Fruit fly (Drosophila melanogaster): Measurements from ENCODE around the gene veli.

The veli gene

DNA sequence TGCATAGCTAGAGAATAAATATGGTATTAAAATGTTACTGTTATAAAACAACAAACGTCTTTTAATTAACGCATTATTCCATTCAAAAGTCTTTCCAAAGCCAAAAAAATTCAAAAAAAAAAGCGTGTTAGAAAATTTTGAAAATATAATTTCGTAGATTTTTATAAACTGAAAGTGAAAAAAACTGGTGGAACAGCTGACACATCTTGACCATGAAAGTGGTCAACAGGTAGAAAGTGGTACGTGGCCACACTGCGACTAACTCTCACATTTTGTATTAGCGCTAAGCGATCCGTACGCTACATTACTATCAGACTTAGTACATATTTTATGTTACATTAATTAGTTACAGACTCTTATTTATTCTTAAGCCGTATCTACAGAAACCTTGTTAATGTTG lies 5.5 kb upstream of the veli start, which contains the start of gene CG11836:
Gene CG11836, plus strand, starts transcription at position 256 of the 400 bp plus-strand sequence.
- TF ChIP-seq Blimp-1 (GFP tag; optimal IDR thresholded peaks at IDR 0.05) (peak; percentile 46), salr (GFP tag; optimal IDR thresholded peaks at IDR 0.05) (no peak), CG16779 (tag; optimal IDR thresholded peaks at IDR 0.05) (no peak), CG4318 (GFP tag; optimal IDR thresholded peaks at IDR 0.05) (no peak), Hr39 (GFP tag; optimal IDR thresholded peaks at IDR 0.05) (no peak), Lpt (GFP tag; optimal IDR thresholded peaks at IDR 0.05) (no peak)

DNA sequence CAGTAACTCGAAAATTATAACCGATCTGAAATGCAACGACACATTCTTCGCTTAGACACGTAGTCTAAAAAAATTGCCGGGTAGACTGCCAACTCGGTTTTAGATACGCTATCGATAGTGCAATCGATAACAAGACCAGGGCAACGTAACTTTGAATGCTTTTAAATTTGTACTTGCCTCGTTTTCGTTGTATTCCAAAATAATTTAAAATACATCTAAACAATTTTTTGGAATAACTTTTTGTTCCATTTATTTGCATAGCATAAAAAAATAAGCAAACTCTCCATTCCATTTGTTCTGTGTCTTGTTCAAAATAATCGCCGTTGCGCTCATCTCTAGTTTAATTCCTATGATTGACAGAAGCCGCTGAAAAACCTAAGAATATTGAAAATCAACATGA lies 4.2 kb upstream of the veli start, which contains the start of the genes Stt3B and CG11839:
Gene Stt3B, minus strand, starts transcription at position 69 of the 400 bp plus-strand sequence.
Gene CG11839, plus strand, starts transcription at position 359 of the 400 bp plus-strand sequence.
- TF ChIP-seq CG3032 (tag; optimal IDR thresholded peaks at IDR 0.05): peak; percentile 67
- TF ChIP-seq topi (GFP tag; optimal IDR thresholded peaks at IDR 0.05): no peak
- TF ChIP-seq svp (GFP tag): no peak
- peak; percentile 85 for TF ChIP-seq CG31627 (GFP tag; optimal IDR thresholded peaks at IDR 0.05)
- TF ChIP-seq lz (GFP tag; optimal IDR thresholded peaks at IDR 0.05): peak; percentile 81
- TF ChIP-seq acj6 (GFP tag; optimal IDR thresholded peaks at IDR 0.05): no peak
- TF ChIP-seq CG8319 (GFP tag; optimal IDR thresholded peaks at IDR 0.05): no peak
- peak; percentile 42 for TF ChIP-seq Sox15 (GFP tag; optimal IDR thresholded peaks at IDR 0.05)
- peak; percentile 48; the same call in 1 of the 2 replicates for TF ChIP-seq CG15336 (GFP tag; IDR thresholded peaks at IDR 0.05)
- TF ChIP-seq CG8632 (GFP tag; optimal IDR thresholded peaks at IDR 0.05): peak; percentile 43
- peak; percentile 32 for TF ChIP-seq CG11902 (GFP tag; optimal IDR thresholded peaks at IDR 0.05)
- TF ChIP-seq Ets21C (GFP tag; optimal IDR thresholded peaks at IDR 0.05): no peak
- TF ChIP-seq Hr38 (GFP tag; optimal IDR thresholded peaks at IDR 0.05): peak; percentile 10
- TF ChIP-seq CG1621 (tag; optimal IDR thresholded peaks at IDR 0.05): peak; percentile 73
- peak; percentile 72 for TF ChIP-seq CG10631 (GFP tag; optimal IDR thresholded peaks at IDR 0.05)
- TF ChIP-seq vri (GFP tag; optimal IDR thresholded peaks at IDR 0.05): no peak
- peak; percentile 79 for TF ChIP-seq cyc (GFP tag; optimal IDR thresholded peaks at IDR 0.05)
- TF ChIP-seq CG9139 (GFP tag; optimal IDR thresholded peaks at IDR 0.05): no peak
- peak; percentile 77 for TF ChIP-seq esn (GFP tag; optimal IDR thresholded peaks at IDR 0.05)
- TF ChIP-seq fkh (GFP tag; optimal IDR thresholded peaks at IDR 0.05): peak; percentile 64

dm6 chr3R:25066856-25067255 lies 1.5 kb upstream of the veli start:
- TF ChIP-seq CG3919 (GFP tag; optimal IDR thresholded peaks at IDR 0.05) (no peak), pdm3 (GFP tag; optimal IDR thresholded peaks at IDR 0.05) (no peak), CG11762 (GFP tag; optimal IDR thresholded peaks at IDR 0.05; ENCODE audit: insufficient read depth) (no peak), fd85E (GFP tag; optimal IDR thresholded peaks at IDR 0.05) (no peak), fkh (GFP tag; optimal IDR thresholded peaks at IDR 0.05) (no peak), CG6808 (GFP tag; optimal IDR thresholded peaks at IDR 0.05) (no peak), Hr38 (GFP tag; optimal IDR thresholded peaks at IDR 0.05) (no peak), net (GFP tag; optimal IDR thresholded peaks at IDR 0.05) (no peak)

DNA sequence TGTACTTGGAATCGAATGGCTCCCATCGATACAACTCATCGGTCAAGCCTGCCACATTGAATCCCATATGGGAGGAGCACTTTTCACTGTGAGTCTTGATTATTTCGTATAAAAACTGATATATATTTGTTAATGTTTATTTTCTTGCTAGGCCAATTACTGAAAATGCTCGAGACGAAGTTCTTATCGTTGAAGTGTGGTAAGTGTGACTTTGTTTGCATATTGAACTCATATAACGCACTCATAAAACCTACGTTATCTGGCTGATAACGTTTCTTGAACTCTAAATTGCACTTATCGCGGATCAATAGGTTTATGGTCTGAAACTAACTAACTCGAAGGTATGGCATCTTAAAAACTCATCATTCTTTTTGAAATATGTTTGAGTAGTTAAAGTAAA lies 4.9 kb downstream of the veli start:
- TF ChIP-seq CG11762 (GFP tag; optimal IDR thresholded peaks at IDR 0.05; ENCODE audit: insufficient read depth) (no peak), CG8119 (GFP tag; IDR thresholded peaks at IDR 0.05) (no peak), Hr4 (GFP tag; optimal IDR thresholded peaks at IDR 0.05) (no peak), eg (GFP tag; IDR thresholded peaks at IDR 0.05) (no peak), Met (GFP tag; optimal IDR thresholded peaks at IDR 0.05) (no peak), CG31627 (GFP tag; optimal IDR thresholded peaks at IDR 0.05) (no peak), CG10669 (GFP tag; optimal IDR thresholded peaks at IDR 0.05) (no peak), CG16779 (tag; optimal IDR thresholded peaks at IDR 0.05) (no peak), CG7368 (GFP tag; optimal IDR thresholded peaks at IDR 0.05) (no peak), Hr39 (GFP tag; optimal IDR thresholded peaks at IDR 0.05) (no peak), Sox14 (GFP tag; optimal IDR thresholded peaks at IDR 0.05) (no peak), Ets96B (tag; optimal IDR thresholded peaks at IDR 0.05) (no peak), lz (GFP tag; optimal IDR thresholded peaks at IDR 0.05) (no peak), Gug (GFP tag; IDR thresholded peaks at IDR 0.05) (no peak)

Measured in whole organism, prepupa.